Worm (Caenorhabditis elegans) whole organism, dauer: ENCODE data around the gene urb-1.

Experiments used
- unc-62 ChIP-seq: sonication (generic microtip); optimal IDR thresholded peaks from 2 replicates; lab custom pipeline; 2017; ENCODE audit warnings: missing biosample characterization, missing genetic modification reagents, missing genetic modification characterization

Gene urb-1

ce11 chrV:6424055-6424454, at the start of gene urb-1:
Gene urb-1 (minus strand): TSS chrV:6424155.
- TF ChIP-seq unc-62 (GFP tag; lab: Kevin White, UChicago), result no peak

- no peak for TF ChIP-seq unc-62 (GFP tag; lab: Kevin White, UChicago)
Observed at ce11 chrV:6471208-6471607, 47.3 kb upstream of the urb-1 start.

ce11 chrV:6467676-6468075, 43.7 kb upstream of the urb-1 start:
- TF ChIP-seq unc-62 (GFP tag; lab: Kevin White, UChicago), result no peak

- TF ChIP-seq unc-62 (GFP tag; lab: Kevin White, UChicago), result no peak
Observed at ce11 chrV:6464765-6465164, 40.8 kb upstream of the urb-1 start, which contains the start of gene unc-83. Gene unc-83 (plus strand): TSS chrV:6465065.

DNA sequence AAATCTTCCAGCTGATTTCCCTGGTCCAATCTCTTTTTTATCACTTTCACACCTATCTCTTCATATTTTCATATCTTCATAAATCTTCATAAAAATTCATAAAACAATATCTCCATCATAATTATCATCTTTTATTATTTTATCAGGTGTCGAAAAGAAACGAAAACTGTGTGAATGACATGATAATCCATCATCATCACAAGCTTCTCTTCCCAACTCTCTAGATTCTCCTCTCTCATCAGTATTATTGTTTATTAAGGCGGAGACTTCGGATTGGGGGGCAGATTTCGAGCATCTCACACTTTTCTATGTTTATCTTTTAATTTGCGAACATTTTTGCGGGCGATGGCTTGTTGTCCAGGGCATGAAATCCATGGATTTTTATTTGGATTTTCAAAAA, 40.3 kb upstream of the urb-1 start:
- TF ChIP-seq unc-62 (GFP tag; lab: Kevin White, UChicago), result no peak

DNA sequence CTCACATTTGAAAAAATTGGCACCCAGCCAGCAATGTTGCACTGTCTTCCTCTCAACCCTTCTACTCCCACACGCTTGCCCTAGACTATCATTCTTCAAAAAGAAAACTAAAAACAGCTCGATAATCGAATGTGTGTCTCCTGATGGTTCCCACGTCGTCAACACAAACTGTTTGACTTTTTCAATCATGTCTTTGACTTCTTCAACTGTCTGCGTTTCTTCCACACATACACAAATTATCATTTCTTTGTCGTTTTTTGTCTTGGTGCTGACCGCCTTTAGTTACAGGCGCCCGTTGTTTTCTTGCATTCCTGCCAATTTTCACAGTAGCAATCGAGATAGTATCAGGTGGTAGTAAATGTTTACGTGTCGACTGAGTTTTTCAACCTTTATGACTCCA, 38.7 kb upstream of the urb-1 start:
- TF ChIP-seq unc-62 (GFP tag; lab: Kevin White, UChicago), result no peak

DNA sequence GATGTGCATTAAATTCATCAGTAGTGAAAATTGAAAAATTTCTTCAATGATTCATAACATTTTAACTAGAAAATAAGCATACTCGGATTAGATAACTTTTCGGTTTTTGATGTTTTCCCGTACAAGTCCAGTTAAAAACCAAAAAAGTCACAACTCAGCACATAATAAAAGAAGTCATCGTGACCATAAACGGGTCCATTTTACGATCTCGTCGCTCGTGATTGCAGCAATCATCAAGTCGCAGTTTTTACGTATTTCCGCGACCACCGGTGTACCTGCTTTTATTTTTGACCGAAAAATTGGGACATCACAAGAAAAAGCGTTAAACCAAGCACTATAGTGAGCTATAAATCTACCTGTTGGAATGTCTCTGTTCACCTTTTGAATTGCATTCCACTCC, 37.3 kb upstream of the urb-1 start:
- TF ChIP-seq unc-62 (GFP tag; lab: Kevin White, UChicago), result no peak

DNA sequence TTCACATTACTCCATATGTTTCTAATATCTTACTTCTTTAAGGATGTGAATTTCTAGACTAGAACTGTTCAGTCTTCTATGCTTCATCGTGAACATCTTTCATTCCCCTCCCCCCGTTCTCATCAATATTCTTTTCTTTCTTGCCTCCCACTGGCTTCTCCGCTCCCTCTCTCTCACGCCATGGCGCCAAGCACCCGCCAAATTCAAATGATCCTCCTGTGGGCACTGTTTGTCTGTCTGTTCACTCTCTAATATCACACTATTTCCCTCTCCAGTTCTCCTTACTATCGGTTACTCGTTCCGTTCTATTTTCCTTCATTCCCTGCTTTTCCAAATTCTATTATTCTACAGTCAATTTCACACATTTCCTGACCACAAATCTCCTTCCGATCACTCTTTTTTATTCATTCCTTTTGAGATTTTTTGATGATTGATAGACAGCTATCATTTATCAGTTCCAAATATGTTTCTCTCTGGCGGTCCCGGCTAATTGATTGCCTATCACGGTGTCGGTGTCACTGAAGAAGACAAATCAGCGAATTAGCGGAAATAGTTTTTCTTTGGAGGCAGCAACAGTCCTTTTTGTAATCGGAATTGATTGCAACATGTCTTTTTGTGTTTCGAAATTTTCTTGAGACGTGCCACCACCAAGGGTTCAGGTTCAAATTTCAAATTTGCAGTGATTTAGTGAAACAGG, 34.5 kb upstream of the urb-1 start:
- TF ChIP-seq unc-62 (GFP tag; lab: Kevin White, UChicago), result no peak

- no peak for TF ChIP-seq unc-62 (GFP tag; lab: Kevin White, UChicago)
Observed at ce11 chrV:6456903-6457302, 32.9 kb upstream of the urb-1 start.

DNA sequence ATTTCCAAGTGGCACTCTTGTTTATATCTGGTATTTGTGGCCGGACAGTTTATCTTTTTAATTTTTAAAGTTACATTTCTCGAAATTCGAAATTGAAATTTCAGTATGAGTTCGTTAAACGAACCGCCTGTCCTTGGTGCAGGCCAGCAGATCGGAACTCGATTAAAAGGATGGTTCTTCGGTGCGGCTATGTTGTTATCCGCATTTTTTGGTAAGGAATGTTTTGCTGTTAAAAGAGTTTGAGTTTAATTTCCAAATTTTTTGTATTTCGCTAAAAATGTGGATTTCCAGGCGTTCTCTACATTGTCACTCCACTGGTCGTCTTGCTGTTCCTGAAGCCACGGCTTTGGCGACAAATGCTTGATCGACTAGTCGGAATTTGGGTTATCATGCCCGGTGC, 29.2 kb upstream of the urb-1 start, which contains the start of gene acl-9:
TSS of gene acl-9 (plus strand) at position 105 of the 400 bp plus-strand sequence.
- no peak for TF ChIP-seq unc-62 (GFP tag; lab: Kevin White, UChicago)

DNA sequence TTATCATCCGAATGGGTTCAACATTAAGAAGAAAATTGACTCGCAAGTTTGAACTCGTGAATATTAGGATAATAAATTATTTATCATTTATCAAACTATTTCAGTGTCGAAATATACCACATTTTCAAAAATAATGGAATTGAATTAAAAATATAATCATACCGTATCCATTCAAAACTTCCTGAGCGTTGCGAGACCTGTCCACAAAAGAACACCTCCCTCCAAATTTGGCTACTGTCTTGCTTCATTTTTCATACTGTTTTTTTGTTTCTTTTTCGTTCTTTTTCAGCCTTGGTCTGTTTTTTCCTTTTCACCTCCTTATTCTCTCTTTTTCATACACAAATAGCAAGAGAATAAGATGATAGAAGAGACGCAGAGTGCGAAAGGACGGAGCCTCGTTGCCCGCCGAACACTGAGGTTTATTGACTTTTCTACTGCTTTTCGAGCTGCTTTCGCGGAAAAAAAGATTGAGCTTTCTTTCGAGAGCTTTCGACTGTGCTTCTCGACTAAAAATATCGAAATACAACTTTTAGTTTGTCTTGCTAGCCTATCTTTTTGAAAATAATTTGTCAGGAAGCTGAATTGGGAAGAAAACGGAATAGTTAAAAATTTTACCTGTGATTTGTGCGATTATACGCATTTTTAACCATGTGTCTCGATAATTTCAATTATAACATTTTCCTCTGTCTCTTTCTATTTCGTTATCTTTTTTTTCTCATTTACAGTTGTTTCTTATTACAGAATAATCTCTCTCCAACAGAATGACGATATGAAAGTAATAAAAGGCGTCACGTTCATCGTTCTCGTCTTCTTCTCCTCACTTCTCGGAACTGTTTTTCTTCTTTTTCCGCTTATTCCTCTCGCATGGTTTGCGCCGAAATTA, 26.4 kb upstream of the urb-1 start, which contains the start of gene acl-8:
TSS of gene acl-8 (plus strand) at position 742 of the 883 bp plus-strand sequence.
- TF ChIP-seq unc-62 (GFP tag; lab: Kevin White, UChicago), result no peak

ce11 chrV:6448356-6448755, 24.4 kb upstream of the urb-1 start, which contains the start of gene fbxa-196:
Gene fbxa-196 (plus strand): TSS chrV:6448656.
- TF ChIP-seq unc-62 (GFP tag; lab: Kevin White, UChicago), result no peak

DNA sequence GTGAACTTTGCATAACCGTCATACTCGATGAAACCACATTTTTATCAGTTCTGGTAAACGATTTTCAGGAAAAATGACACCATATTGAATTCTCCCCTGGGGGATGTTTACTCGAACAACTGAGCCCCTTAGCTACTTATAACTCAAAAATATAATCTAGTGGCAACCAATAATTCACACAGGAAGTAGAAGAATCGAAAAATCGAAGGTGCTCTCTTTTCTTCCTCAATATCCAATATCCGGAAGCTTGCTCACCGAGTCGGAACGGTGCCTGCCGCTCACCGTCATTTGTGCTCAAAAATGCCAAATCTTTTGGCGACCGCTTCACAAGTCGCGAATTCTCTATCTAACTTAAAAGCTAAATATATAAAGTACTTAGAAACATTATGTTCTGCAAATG, 18.1 kb upstream of the urb-1 start, which contains the start of gene T05H4.3:
TSS of gene T05H4.3 (plus strand) at position 301 of the 400 bp plus-strand sequence.
- no peak for TF ChIP-seq unc-62 (GFP tag; lab: Kevin White, UChicago)

- TF ChIP-seq unc-62 (GFP tag; lab: Kevin White, UChicago), result no peak
Observed at ce11 chrV:6441613-6442012, 17.7 kb upstream of the urb-1 start, which contains the start of gene T05H4.15. Gene T05H4.15 (minus strand): TSS chrV:6441713.

DNA sequence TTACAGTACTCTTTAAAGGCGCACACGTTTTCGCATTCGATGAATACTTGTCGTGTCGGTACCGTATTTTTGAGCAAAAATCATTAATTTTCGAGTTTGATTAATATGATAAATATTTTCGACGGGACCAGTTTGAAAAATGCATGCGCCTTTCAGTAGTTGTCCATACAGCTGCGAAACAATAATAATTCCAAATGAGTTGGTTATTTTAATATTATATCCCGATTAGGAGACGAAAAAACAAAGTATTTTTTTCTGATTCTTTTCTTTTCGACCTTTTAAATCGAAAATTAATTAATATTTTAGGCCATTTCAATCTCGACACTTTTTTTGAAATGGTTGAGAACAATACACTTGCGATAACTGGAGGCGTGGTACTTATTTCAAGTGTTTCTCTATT, 14.6 kb upstream of the urb-1 start, which contains the start of gene T05H4.4:
TSS of gene T05H4.4 (plus strand) at position 301 of the 400 bp plus-strand sequence.
- TF ChIP-seq unc-62 (GFP tag; lab: Kevin White, UChicago), result no peak

DNA sequence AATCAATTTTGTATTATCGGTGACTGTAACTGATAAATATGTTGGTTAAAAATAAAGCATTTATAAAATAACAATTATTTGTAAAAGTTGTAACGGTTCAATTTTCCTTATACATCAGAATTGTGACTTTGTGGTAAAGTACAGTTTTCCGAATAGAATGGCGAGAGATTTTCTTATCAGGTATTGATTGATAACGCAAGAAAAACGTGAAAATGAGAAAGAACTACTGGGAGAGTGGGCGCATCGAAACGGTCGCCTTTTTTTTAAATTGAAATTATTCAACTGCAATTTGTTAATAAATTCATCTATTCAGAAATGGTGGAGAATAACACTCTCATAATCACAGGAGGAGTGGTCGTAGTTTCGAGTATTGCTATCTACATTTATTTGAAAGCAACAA, 12.4 kb upstream of the urb-1 start, which contains the start of gene hpo-19:
TSS of gene hpo-19 (plus strand) at position 314 of the 400 bp plus-strand sequence.
- TF ChIP-seq unc-62 (GFP tag; lab: Kevin White, UChicago), result no peak
